Worm (Caenorhabditis elegans) whole organism, L1 larva: ENCODE results near the gene insc-1.

Source experiments
- C04F5.9 ChIP-seq: sonication (generic microtip); optimal IDR thresholded peaks from 2 replicates; lab custom pipeline; 2016; ENCODE audit warnings: missing genetic modification characterization, missing compliant biosample characterization
- C16A3.4 ChIP-seq: fragments of 150-350 bp; optimal IDR thresholded peaks from 2 replicates; lab custom pipeline; 2014; ENCODE audit warnings: missing biosample characterization, missing genetic modification characterization
- C34B4.2 ChIP-seq: sonication (generic microtip); optimal IDR thresholded peaks from 2 replicates; lab custom pipeline; 2017; ENCODE audit warnings: mild to moderate bottlenecking, missing genetic modification characterization, missing compliant biosample characterization
- F16B12.6 ChIP-seq: fragments of 150-350 bp; optimal IDR thresholded peaks from 2 replicates; lab custom pipeline; 2014; ENCODE audit warnings: missing biosample characterization, missing genetic modification characterization
- aha-1 ChIP-seq: fragments of 150-350 bp; optimal IDR thresholded peaks from 2 replicates; lab custom pipeline; 2014; ENCODE audit warnings: missing biosample characterization, missing genetic modification characterization
- alr-1 ChIP-seq: fragments of 200-800 bp; sonication (Bioruptor generic); optimal IDR thresholded peaks from 2 replicates; lab custom pipeline; 2018; ENCODE audit warnings: borderline replicate concordance, mild to moderate bottlenecking, missing genetic modification characterization, missing compliant biosample characterization
- aly-2 ChIP-seq: fragments of 150-350 bp; optimal IDR thresholded peaks from 2 replicates; lab custom pipeline; 2014; ENCODE audit warnings: missing biosample characterization, missing genetic modification characterization
- ama-1 ChIP-seq: fragments of 150-350 bp; optimal IDR thresholded peaks from 2 replicates; lab custom pipeline; 2014
- blmp-1 ChIP-seq: fragments of 150-350 bp; optimal IDR thresholded peaks from 2 replicates; lab custom pipeline; 2014; ENCODE audit warnings: missing biosample characterization, missing genetic modification characterization
- ceh-8 ChIP-seq: fragments of 200-800 bp; sonication (Bioruptor generic); optimal IDR thresholded peaks from 2 replicates; lab custom pipeline; 2018; ENCODE audit warnings: mild to moderate bottlenecking, missing genetic modification characterization, moderate library complexity, missing compliant biosample characterization
- ceh-82 ChIP-seq, 3 experiments: fragments of 150-350 bp in 1 of 3; sonication (generic microtip) in 2 of 3; optimal IDR thresholded peaks; 2 replicates each; lab custom pipeline; 2014 to 2017; ENCODE audit warnings: missing biosample characterization in 3 of 3, missing genetic modification characterization in 3 of 3
- ceh-90 ChIP-seq: sonication (generic microtip); optimal IDR thresholded peaks from 2 replicates; lab custom pipeline; 2016; ENCODE audit warnings: missing genetic modification characterization, missing compliant biosample characterization
- dpl-1 ChIP-seq, 3 experiments: fragments of 150-350 bp in 2 of 3; sonication (generic microtip) in 1 of 3; optimal IDR thresholded peaks; 2 replicates each; lab custom pipeline; 2014 to 2017; ENCODE audit warnings: missing biosample characterization in 3 of 3, missing genetic modification characterization in 3 of 3, missing genetic modification reagents in 3 of 3
- egl-13 ChIP-seq: sonication (generic microtip); optimal IDR thresholded peaks from 2 replicates; lab custom pipeline; 2016; ENCODE audit warnings: missing genotype, missing genetic modification reagents, missing genetic modification characterization, missing compliant biosample characterization
- egl-27 ChIP-seq, 2 experiments: fragments of 150-350 bp in 1 of 2; sonication (generic microtip); optimal IDR thresholded peaks; 3 replicates each; lab custom pipeline; 2017 to 2018; ENCODE audit warnings: missing biosample characterization in 2 of 2, missing genetic modification characterization in 2 of 2, missing genetic modification reagents in 2 of 2
- ets-5 ChIP-seq: fragments of 200-800 bp; sonication (Bioruptor generic); IDR thresholded peaks from 2 replicates; pipeline ENCODE4 v1.3.6; 2022; ENCODE audit warnings: missing genetic modification characterization, missing compliant biosample characterization
- fkh-10 ChIP-seq: sonication (generic microtip); optimal IDR thresholded peaks from 2 replicates; lab custom pipeline; 2017; ENCODE audit warnings: missing biosample characterization, missing genetic modification reagents, missing genetic modification characterization
- fkh-8 ChIP-seq: sonication (generic microtip); optimal IDR thresholded peaks from 2 replicates; lab custom pipeline; 2016; ENCODE audit warnings: mild to moderate bottlenecking, missing genetic modification characterization, missing compliant biosample characterization
- grh-1 ChIP-seq: fragments of 200-800 bp; sonication (Bioruptor generic); IDR thresholded peaks from 2 replicates; pipeline ENCODE4 v1.3.6; 2022; ENCODE audit warnings: missing genetic modification reagents, missing genetic modification characterization, missing compliant biosample characterization
- hlh-17 ChIP-seq: fragments of 200-800 bp; sonication (Bioruptor generic); optimal IDR thresholded peaks from 2 replicates; lab custom pipeline; 2018; ENCODE audit warnings: missing genetic modification characterization, mild to moderate bottlenecking, missing compliant biosample characterization, moderate library complexity, borderline replicate concordance
- hlh-4 ChIP-seq: sonication (generic microtip); optimal IDR thresholded peaks from 2 replicates; lab custom pipeline; 2016; ENCODE audit warnings: mild to moderate bottlenecking, missing genetic modification characterization, missing compliant biosample characterization
- irx-1 ChIP-seq: sonication (generic microtip); optimal IDR thresholded peaks from 2 replicates; lab custom pipeline; 2016; ENCODE audit warnings: missing genetic modification characterization, missing compliant biosample characterization
- isw-1 ChIP-seq: fragments of 200-800 bp; sonication (Bioruptor generic); IDR thresholded peaks from 2 replicates; pipeline ENCODE4 v1.3.6; 2022; ENCODE audit warnings: missing genetic modification characterization, missing compliant biosample characterization
- lin-14 ChIP-seq: fragments of 200-800 bp; sonication (Bioruptor generic); optimal IDR thresholded peaks from 2 replicates; lab custom pipeline; 2018; ENCODE audit warnings: mild to moderate bottlenecking, missing genetic modification characterization, moderate library complexity, missing compliant biosample characterization
- lin-35 ChIP-seq, 2 experiments: fragments of 150-350 bp; optimal IDR thresholded peaks; 2 replicates each; lab custom pipeline; 2014; ENCODE audit warnings: missing biosample characterization in 2 of 2, missing genetic modification characterization in 2 of 2, missing genetic modification reagents in 2 of 2
- lir-3 ChIP-seq: sonication (generic microtip); optimal IDR thresholded peaks from 2 replicates; lab custom pipeline; 2016; ENCODE audit warnings: mild to moderate bottlenecking, missing genetic modification characterization, moderate library complexity, missing compliant biosample characterization; ENCODE audit not compliant: poor library complexity
- lsy-2 ChIP-seq, 2 experiments: fragments of 150-350 bp; optimal IDR thresholded peaks; 2 replicates each; lab custom pipeline; 2014; ENCODE audit warnings: missing biosample characterization in 2 of 2, missing genetic modification characterization in 2 of 2
- mab-9 ChIP-seq: fragments of 200-800 bp; sonication (Bioruptor generic); IDR thresholded peaks from 2 replicates; pipeline ENCODE4 v1.3.6; 2022; ENCODE audit warnings: missing genetic modification reagents, missing genetic modification characterization, missing compliant biosample characterization
- nhr-12 ChIP-seq: sonication (generic microtip); optimal IDR thresholded peaks from 2 replicates; lab custom pipeline; 2017; ENCODE audit warnings: missing biosample characterization, missing genetic modification characterization
- nhr-19 ChIP-seq: fragments of 200-800 bp; sonication (Bioruptor generic); conservative IDR thresholded peaks from 2 replicates; pipeline ENCODE4 v1.3.6; 2022; ENCODE audit warnings: missing genetic modification characterization, missing compliant biosample characterization
- nhr-20 ChIP-seq: sonication (generic microtip); optimal IDR thresholded peaks from 2 replicates; lab custom pipeline; 2016; ENCODE audit warnings: mild to moderate bottlenecking, missing genetic modification characterization, missing compliant biosample characterization
- nhr-237 ChIP-seq: fragments of 150-350 bp; optimal IDR thresholded peaks from 2 replicates; lab custom pipeline; 2014; ENCODE audit warnings: missing biosample characterization, missing genetic modification characterization
- nhr-47 ChIP-seq: sonication (generic microtip); optimal IDR thresholded peaks from 2 replicates; lab custom pipeline; 2016; ENCODE audit warnings: mild to moderate bottlenecking, missing genetic modification characterization, moderate library complexity, missing compliant biosample characterization
- nhr-71 ChIP-seq: sonication (generic microtip); optimal IDR thresholded peaks from 2 replicates; lab custom pipeline; 2016; ENCODE audit warnings: mild to moderate bottlenecking, missing genetic modification characterization, moderate library complexity, missing compliant biosample characterization
- nhr-84 ChIP-seq: sonication (generic microtip); optimal IDR thresholded peaks from 2 replicates; lab custom pipeline; 2017; ENCODE audit warnings: missing biosample characterization, missing genetic modification characterization
- nhr-85 ChIP-seq: sonication (generic microtip); peaks from one replicate; lab custom pipeline; 2016; ENCODE audit warnings: missing genetic modification characterization, inconsistent platforms, missing compliant biosample characterization
- pax-3 ChIP-seq: fragments of 200-800 bp; sonication (Bioruptor generic); optimal IDR thresholded peaks from 2 replicates; lab custom pipeline; 2018; ENCODE audit warnings: mild to moderate bottlenecking, missing genetic modification characterization, moderate library complexity, missing compliant biosample characterization
- pqm-1 ChIP-seq: sonication (generic microtip); optimal IDR thresholded peaks from 3 replicates; lab custom pipeline; 2017; ENCODE audit warnings: missing biosample characterization, missing genetic modification characterization
- skn-1 ChIP-seq: fragments of 150-350 bp; optimal IDR thresholded peaks from 2 replicates; lab custom pipeline; 2014; ENCODE audit warnings: missing biosample characterization, missing genetic modification characterization
- sox-4 ChIP-seq: sonication (generic microtip); optimal IDR thresholded peaks from 2 replicates; lab custom pipeline; 2016; ENCODE audit warnings: missing genetic modification characterization, missing compliant biosample characterization
- sup-37 ChIP-seq: fragments of 200-800 bp; sonication (Bioruptor generic); optimal IDR thresholded peaks from 2 replicates; lab custom pipeline; 2018; ENCODE audit warnings: mild to moderate bottlenecking, missing genetic modification characterization, missing compliant biosample characterization
- swsn-7 ChIP-seq: sonication (generic microtip); optimal IDR thresholded peaks from 2 replicates; lab custom pipeline; 2016; ENCODE audit warnings: missing genetic modification characterization, missing compliant biosample characterization
- tbx-2 ChIP-seq: sonication (generic microtip); optimal IDR thresholded peaks from 2 replicates; lab custom pipeline; 2016; ENCODE audit warnings: missing genetic modification characterization, missing compliant biosample characterization
- unc-130 ChIP-seq: fragments of 150-350 bp; optimal IDR thresholded peaks from 2 replicates; lab custom pipeline; 2017; ENCODE audit warnings: missing biosample characterization, missing genetic modification characterization, inconsistent platforms
- unc-30 ChIP-seq: sonication (generic microtip); optimal IDR thresholded peaks from 2 replicates; lab custom pipeline; 2017; ENCODE audit warnings: missing biosample characterization, missing genetic modification characterization
- unc-62 ChIP-seq: fragments of 150-350 bp; optimal IDR thresholded peaks from 2 replicates; lab custom pipeline; 2014; ENCODE audit warnings: missing biosample characterization, missing genetic modification reagents, missing genetic modification characterization
- unc-86 ChIP-seq: sonication (generic microtip); optimal IDR thresholded peaks from 2 replicates; lab custom pipeline; 2016; ENCODE audit warnings: missing genetic modification characterization, missing compliant biosample characterization
- unc-98 ChIP-seq: fragments of 200-800 bp; sonication (Bioruptor generic); IDR thresholded peaks from 2 replicates; pipeline ENCODE4 v1.3.6; 2022; ENCODE audit warnings: missing genetic modification characterization, missing compliant biosample characterization
- vab-15 ChIP-seq: sonication (generic microtip); optimal IDR thresholded peaks from 2 replicates; lab custom pipeline; 2017; ENCODE audit warnings: missing genotype, mild to moderate bottlenecking, missing genetic modification characterization, missing compliant biosample characterization
- xbp-1 ChIP-seq: sonication (generic microtip); optimal IDR thresholded peaks from 2 replicates; lab custom pipeline; 2016; ENCODE audit warnings: missing genetic modification characterization, missing compliant biosample characterization
- zag-1 ChIP-seq: fragments of 150-350 bp; optimal IDR thresholded peaks from 2 replicates; lab custom pipeline; 2014; ENCODE audit warnings: missing biosample characterization, missing genetic modification characterization
- zip-4 ChIP-seq: fragments of 200-800 bp; sonication (Bioruptor generic); optimal IDR thresholded peaks from 2 replicates; lab custom pipeline; 2018; ENCODE audit warnings: mild to moderate bottlenecking, missing genetic modification characterization, moderate library complexity, missing compliant biosample characterization
- ztf-4 ChIP-seq: fragments of 150-350 bp; optimal IDR thresholded peaks from 2 replicates; lab custom pipeline; 2014; ENCODE audit warnings: missing biosample characterization, missing genetic modification characterization

The insc-1 gene

DNA sequence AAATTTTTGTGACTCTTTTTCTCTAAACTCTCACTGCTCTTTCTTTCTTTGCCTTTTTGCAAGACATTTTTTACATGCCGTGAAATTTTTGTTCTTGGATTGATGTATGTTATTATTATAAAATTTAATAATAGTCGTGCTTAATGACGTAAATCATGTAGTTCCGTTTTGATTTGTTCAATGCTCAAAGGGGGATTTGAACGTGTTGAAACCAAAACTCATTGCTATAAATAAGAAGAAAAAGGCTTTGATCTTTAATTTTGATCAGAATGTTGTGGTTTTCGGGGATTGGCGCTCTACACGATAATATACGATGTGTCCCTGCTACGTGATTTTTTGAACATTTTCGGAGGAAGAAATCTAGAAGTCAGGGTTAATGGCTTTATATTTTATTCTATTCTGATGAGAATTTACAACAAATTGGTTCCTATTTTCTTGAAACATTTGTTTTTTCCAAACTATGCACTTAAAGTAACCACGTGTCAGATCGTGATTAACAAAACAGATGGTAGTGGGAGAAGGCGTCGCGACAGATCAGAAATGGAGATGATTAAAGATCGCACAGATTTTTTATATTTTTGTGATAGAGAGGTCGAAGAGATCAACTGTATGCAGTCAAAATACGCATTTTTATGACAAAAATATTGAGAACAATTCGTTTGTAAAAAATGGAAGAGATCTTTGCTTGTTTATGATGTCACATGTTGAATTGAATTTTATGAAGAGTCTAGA is 17.0 kb upstream of the insc-1 start (continued):
- TF ChIP-seq ceh-8 (GFP tag; lab: Kevin White, UChicago) (no peak), pax-3 (no peak), blmp-1 (peak; percentile 60), zag-1 (tag; lab: Kevin White, UChicago) (no peak), nhr-12 (no peak), nhr-85 (peak; percentile 90), nhr-19 (peak; percentile 19; the same call in 1 of the 2 replicates), alr-1 (tag; lab: Kevin White, UChicago) (no peak), pqm-1 (tag; lab: Kevin White, UChicago) (no peak), zip-4 (no peak), ceh-82 (tag; optimal IDR thresholded peaks at IDR 0.05; lab: Kevin White, UChicago) (no peak), irx-1 (tag; lab: Kevin White, UChicago) (no peak), nhr-237 (tag; lab: Kevin White, UChicago) (no peak), unc-62 (GFP tag; lab: Kevin White, UChicago) (no peak), nhr-71 (tag; lab: Kevin White, UChicago) (peak; percentile 19), nhr-47 (tag; lab: Kevin White, UChicago) (peak; percentile 19), grh-1 (GFP tag; lab: Robert Waterston, UW) (no peak), fkh-8 (tag; lab: Kevin White, UChicago) (peak; percentile 57), ztf-4 (tag; lab: Kevin White, UChicago) (no peak), sup-37 (GFP tag; lab: Kevin White, UChicago) (no peak), C34B4.2 (tag; lab: Kevin White, UChicago) (no peak), unc-130 (tag; lab: Kevin White, UChicago) (no peak), unc-98 (no peak), unc-30 (tag; lab: Kevin White, UChicago) (no peak), skn-1 (tag; lab: Kevin White, UChicago) (no peak), dpl-1 (GFP tag; optimal IDR thresholded peaks at IDR 0.05; lab: Kevin White, UChicago) (no peak), lir-3 (tag; lab: Kevin White, UChicago) (no peak), C16A3.4 (tag; lab: Kevin White, UChicago) (no peak), lsy-2 (tag; optimal IDR thresholded peaks at IDR 0.05; lab: Kevin White, UChicago) (no peak), hlh-4 (tag; lab: Kevin White, UChicago) (no peak), aly-2 (tag; lab: Kevin White, UChicago) (no peak), ceh-90 (tag; lab: Kevin White, UChicago) (no peak), egl-27 (tag; optimal IDR thresholded peaks at IDR 0.05; lab: Kevin White, UChicago) (no peak), unc-86 (tag; lab: Kevin White, UChicago) (no peak), xbp-1 (tag; lab: Kevin White, UChicago) (no peak), isw-1 (no peak), ets-5 (GFP tag; lab: Robert Waterston, UW) (no peak)
- TF ChIP-seq, all 84 proteins: peak for 11

DNA sequence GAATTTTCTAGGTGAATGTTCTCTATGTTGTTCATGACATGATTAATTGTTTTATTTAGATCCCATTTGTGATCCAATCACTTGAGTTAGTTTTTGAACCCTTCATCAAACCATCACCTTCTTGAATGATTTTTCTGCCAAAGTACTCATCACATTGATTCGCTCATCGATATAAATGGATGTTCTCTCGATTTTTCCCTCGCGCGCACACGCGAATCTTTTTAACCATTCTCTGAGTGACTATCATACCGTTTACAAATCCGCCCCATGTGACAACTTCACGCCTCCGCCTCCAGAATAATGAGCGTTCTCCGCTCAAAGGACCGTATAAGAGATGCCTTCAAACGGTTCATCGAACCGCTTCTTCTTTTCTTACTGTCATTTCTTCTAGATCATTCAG is 15.8 kb upstream of the insc-1 start:
- TF ChIP-seq lin-35 (GFP tag; optimal IDR thresholded peaks at IDR 0.05; lab: Kevin White, UChicago) (peak in 1 of 2 experiments; percentile 63), C04F5.9 (no peak), fkh-8 (tag; lab: Kevin White, UChicago) (no peak), nhr-20 (tag; lab: Kevin White, UChicago) (peak; percentile 81), fkh-10 (GFP tag; lab: Kevin White, UChicago) (no peak), F16B12.6 (tag; lab: Kevin White, UChicago) (no peak), hlh-17 (no peak), swsn-7 (no peak), egl-13 (tag; lab: Kevin White, UChicago) (no peak), zag-1 (tag; lab: Kevin White, UChicago) (no peak), lin-14 (peak; percentile 50), vab-15 (no peak), blmp-1 (peak; percentile 86), sox-4 (tag; lab: Kevin White, UChicago) (no peak), tbx-2 (tag; lab: Kevin White, UChicago) (peak; percentile 65), aha-1 (tag; lab: Kevin White, UChicago) (no peak), mab-9 (GFP tag; lab: Robert Waterston, UW) (no peak), alr-1 (tag; lab: Kevin White, UChicago) (no peak), nhr-84 (tag; lab: Kevin White, UChicago) (no peak), ama-1 (no peak)
